Worm (Caenorhabditis elegans): ENCODE results near the gene cts-1.

Gene cts-1

ce11 chrIII:10186160-10186559 is 30.3 kb downstream of the cts-1 start, which contains the start of gene unc-47:
TSS of gene unc-47 (minus strand) at chrIII:10186260.
- TF ChIP-seq flt-1 (GFP tag; IDR thresholded peaks at IDR 0.05) = no peak
- TF ChIP-seq aly-1 (tag; optimal IDR thresholded peaks at IDR 0.05) = no peak
- no peak for TF ChIP-seq tra-4 (tag; optimal IDR thresholded peaks at IDR 0.05)
- no peak for TF ChIP-seq ceh-36 (tag; optimal IDR thresholded peaks at IDR 0.05)
- no peak for TF ChIP-seq ceh-13 (GFP tag; optimal IDR thresholded peaks at IDR 0.05)

- no peak for TF ChIP-seq ets-7 (tag; optimal IDR thresholded peaks at IDR 0.05)
- TF ChIP-seq ceh-36 (tag; optimal IDR thresholded peaks at IDR 0.05) = no peak
- TF ChIP-seq sea-1 (GFP tag; conservative IDR thresholded peaks at IDR 0.05) = no peak
- TF ChIP-seq B0310.2 (tag; optimal IDR thresholded peaks at IDR 0.05) = no peak
- TF ChIP-seq hnd-1 (tag; optimal IDR thresholded peaks at IDR 0.05) = no peak
- no peak for TF ChIP-seq tra-4 (tag; optimal IDR thresholded peaks at IDR 0.05)
These were observed 34.6 kb downstream of the cts-1 start for ce11 chrIII:10181868-10182267.

- TF ChIP-seq ceh-36 (tag; optimal IDR thresholded peaks at IDR 0.05) (no peak), tra-4 (tag; optimal IDR thresholded peaks at IDR 0.05) (no peak), ets-7 (tag; optimal IDR thresholded peaks at IDR 0.05) (no peak), ama-1 (optimal IDR thresholded peaks at IDR 0.05) (no peak), tbx-37 (GFP tag; conservative IDR thresholded peaks at IDR 0.05) (no peak), pes-1 (GFP tag; IDR thresholded peaks at IDR 0.05) (no peak), B0310.2 (tag; optimal IDR thresholded peaks at IDR 0.05) (no peak), sea-1 (GFP tag; conservative IDR thresholded peaks at IDR 0.05) (no peak), tbx-11 (GFP tag; IDR thresholded peaks at IDR 0.05) (no peak), scrt-1 (GFP tag; IDR thresholded peaks at IDR 0.05) (no peak), F13C5.2 (tag; optimal IDR thresholded peaks at IDR 0.05) (no peak), flt-1 (GFP tag; IDR thresholded peaks at IDR 0.05) (no peak), hmg-4 (GFP tag; optimal IDR thresholded peaks at IDR 0.05) (no peak), hnd-1 (tag; optimal IDR thresholded peaks at IDR 0.05) (no peak), ceh-13 (GFP tag; optimal IDR thresholded peaks at IDR 0.05) (no peak), hmbx-1 (tag; optimal IDR thresholded peaks at IDR 0.05) (no peak)
These were observed 37.0 kb downstream of the cts-1 start for ce11 chrIII:10179444-10179843.

- no peak for TF ChIP-seq sea-1 (GFP tag; conservative IDR thresholded peaks at IDR 0.05)
- no peak for TF ChIP-seq aly-1 (tag; optimal IDR thresholded peaks at IDR 0.05)
- no peak for TF ChIP-seq tbx-37 (GFP tag; conservative IDR thresholded peaks at IDR 0.05)
- no peak for TF ChIP-seq F13C5.2 (tag; optimal IDR thresholded peaks at IDR 0.05)
- TF ChIP-seq ets-7 (tag; optimal IDR thresholded peaks at IDR 0.05) = no peak
- no peak for TF ChIP-seq tra-4 (tag; optimal IDR thresholded peaks at IDR 0.05)
These were observed 37.9 kb downstream of the cts-1 start for ce11 chrIII:10178552-10178951.

- TF ChIP-seq pes-1 (GFP tag; IDR thresholded peaks at IDR 0.05) (no peak), B0310.2 (tag; optimal IDR thresholded peaks at IDR 0.05) (no peak), hmbx-1 (tag; optimal IDR thresholded peaks at IDR 0.05) (no peak), flt-1 (GFP tag; IDR thresholded peaks at IDR 0.05) (no peak), aly-1 (tag; optimal IDR thresholded peaks at IDR 0.05) (no peak), F13C5.2 (tag; optimal IDR thresholded peaks at IDR 0.05) (no peak), ceh-36 (tag; optimal IDR thresholded peaks at IDR 0.05) (no peak), hmg-4 (GFP tag; optimal IDR thresholded peaks at IDR 0.05) (no peak), tbx-37 (GFP tag; conservative IDR thresholded peaks at IDR 0.05) (no peak)
These were observed 38.4 kb downstream of the cts-1 start for ce11 chrIII:10178023-10178422.

ce11 chrIII:10170265-10170664 is 46.2 kb downstream of the cts-1 start:
- no peak for TF ChIP-seq scrt-1 (GFP tag; IDR thresholded peaks at IDR 0.05)
- TF ChIP-seq hmbx-1 (tag; optimal IDR thresholded peaks at IDR 0.05) = no peak
- no peak for TF ChIP-seq B0310.2 (tag; optimal IDR thresholded peaks at IDR 0.05)
- TF ChIP-seq flt-1 (GFP tag; IDR thresholded peaks at IDR 0.05) = no peak
- TF ChIP-seq aly-1 (tag; optimal IDR thresholded peaks at IDR 0.05) = no peak
- no peak for TF ChIP-seq tbx-37 (GFP tag; conservative IDR thresholded peaks at IDR 0.05)
- no peak for TF ChIP-seq pes-1 (GFP tag; IDR thresholded peaks at IDR 0.05)
- TF ChIP-seq ama-1 (optimal IDR thresholded peaks at IDR 0.05) = no peak
- TF ChIP-seq ets-7 (tag; optimal IDR thresholded peaks at IDR 0.05) = no peak
- no peak for TF ChIP-seq ceh-36 (tag; optimal IDR thresholded peaks at IDR 0.05)
- TF ChIP-seq F13C5.2 (tag; optimal IDR thresholded peaks at IDR 0.05) = no peak
- TF ChIP-seq hmg-4 (GFP tag; optimal IDR thresholded peaks at IDR 0.05) = no peak
- no peak for TF ChIP-seq hnd-1 (tag; optimal IDR thresholded peaks at IDR 0.05)
- no peak for TF ChIP-seq tbx-11 (GFP tag; IDR thresholded peaks at IDR 0.05)
- TF ChIP-seq tra-4 (tag; optimal IDR thresholded peaks at IDR 0.05) = no peak
- TF ChIP-seq sea-1 (GFP tag; conservative IDR thresholded peaks at IDR 0.05) = no peak
- no peak for TF ChIP-seq ceh-13 (GFP tag; optimal IDR thresholded peaks at IDR 0.05)
